Worm (Caenorhabditis elegans) whole organism, L4 larva: Measurements from ENCODE around the gene smg-7.
A peak's percentile ranks its signal among the peaks of the same experiment; 100 is the strongest.

Experiments
- F26F4.8 ChIP-seq: fragments of 200-800 bp; sonication (Bioruptor generic); conservative IDR thresholded peaks from 2 replicates; pipeline ENCODE4 v1.3.6; 2022; ENCODE audit warnings: missing genetic modification characterization, missing compliant biosample characterization
- F44E2.7 ChIP-seq: fragments of 200-800 bp; sonication (Bioruptor generic); IDR thresholded peaks from 2 replicates; pipeline ENCODE4 v2.1.2; 2022; ENCODE audit warnings: missing genetic modification characterization, missing compliant biosample characterization
- F49E8.2 ChIP-seq: sonication (generic microtip); optimal IDR thresholded peaks from 2 replicates; lab custom pipeline; 2016; ENCODE audit warnings: missing compliant biosample characterization, mild to moderate bottlenecking, missing genetic modification characterization, borderline replicate concordance
- T20F7.1 ChIP-seq: fragments of 200-800 bp; sonication (Bioruptor generic); optimal IDR thresholded peaks from 2 replicates; lab custom pipeline; 2018; ENCODE audit warnings: mild to moderate bottlenecking, missing genetic modification characterization, missing compliant biosample characterization
- T26A8.4 ChIP-seq: fragments of 200-800 bp; sonication (Bioruptor generic); IDR thresholded peaks from 2 replicates; pipeline ENCODE4 v1.3.6; 2022; ENCODE audit warnings: missing genetic modification characterization, missing compliant biosample characterization
- Y105C5A.15 ChIP-seq: fragments of 200-800 bp; sonication (Bioruptor generic); IDR thresholded peaks from 2 replicates; pipeline ENCODE4 v1.3.6; 2022; ENCODE audit warnings: missing genetic modification characterization, missing compliant biosample characterization
- Y5F2A.4 ChIP-seq: fragments of 200-800 bp; sonication (Bioruptor generic); optimal IDR thresholded peaks from 2 replicates; lab custom pipeline; 2018; ENCODE audit warnings: mild to moderate bottlenecking, missing genetic modification characterization, missing compliant biosample characterization
- ZK337.2 ChIP-seq: fragments of 200-800 bp; sonication (Bioruptor generic); IDR thresholded peaks from 2 replicates; pipeline ENCODE4 v1.3.6; 2022; ENCODE audit warnings: missing genetic modification reagents, missing genetic modification characterization, missing compliant biosample characterization
- ZK546.5 ChIP-seq, 2 experiments: sonication (generic microtip); optimal IDR thresholded peaks; 2 replicates each; lab custom pipeline; 2017; ENCODE audit warnings: missing biosample characterization in 2 of 2, missing genetic modification characterization in 2 of 2
- aha-1 ChIP-seq: fragments of 150-350 bp; peaks from one replicate; lab custom pipeline; 2014; ENCODE audit warnings: missing biosample characterization, missing genetic modification characterization
- ama-1 ChIP-seq: fragments of 150-350 bp; optimal IDR thresholded peaks from 2 replicates; lab custom pipeline; 2014; ENCODE audit warnings: inconsistent platforms, mixed read lengths
- arid-1 ChIP-seq: fragments of 200-800 bp; sonication (Bioruptor generic); conservative IDR thresholded peaks from 2 replicates; pipeline ENCODE4 v1.3.6; 2022; ENCODE audit warnings: missing genetic modification reagents, missing genetic modification characterization, missing compliant biosample characterization
- ceh-20 ChIP-seq: fragments of 200-800 bp; sonication (Bioruptor generic); IDR thresholded peaks from 2 replicates; pipeline ENCODE4 v1.3.6; 2022; ENCODE audit warnings: missing genetic modification reagents, missing genetic modification characterization, missing compliant biosample characterization
- ceh-32 ChIP-seq: sonication (generic microtip); optimal IDR thresholded peaks from 2 replicates; lab custom pipeline; 2016; ENCODE audit warnings: mild to moderate bottlenecking, missing genetic modification characterization, missing compliant biosample characterization; ENCODE audit not compliant: poor library complexity
- ceh-62 ChIP-seq: sonication (generic microtip); optimal IDR thresholded peaks from 2 replicates; lab custom pipeline; 2017; ENCODE audit warnings: missing biosample characterization, missing genetic modification characterization
- ceh-82 ChIP-seq: sonication (generic microtip); optimal IDR thresholded peaks from 2 replicates; lab custom pipeline; 2017; ENCODE audit warnings: missing biosample characterization, missing genetic modification characterization
- daf-12 ChIP-seq: fragments of 150-350 bp; optimal IDR thresholded peaks from 2 replicates; lab custom pipeline; 2014; ENCODE audit warnings: missing biosample characterization, missing genetic modification reagents, missing genetic modification characterization
- daf-16 ChIP-seq, 3 experiments: sonication (generic microtip); optimal IDR thresholded peaks; 2 replicates each; lab custom pipeline; 2016 to 2017; ENCODE audit warnings: missing genetic modification characterization in 3 of 3, missing genetic modification reagents in 3 of 3, mild to moderate bottlenecking in 2 of 3, missing compliant biosample characterization in 2 of 3, missing biosample characterization in 1 of 3, moderate library complexity in 1 of 3
- daf-19 ChIP-seq: fragments of 200-800 bp; sonication (Bioruptor generic); conservative IDR thresholded peaks from 2 replicates; pipeline ENCODE4 v1.3.6; 2022; ENCODE audit warnings: missing genetic modification characterization, missing compliant biosample characterization
- daf-8 ChIP-seq: fragments of 200-800 bp; sonication (Bioruptor generic); IDR thresholded peaks from 2 replicates; pipeline ENCODE4 v1.3.6; 2022; ENCODE audit warnings: missing genetic modification characterization, missing compliant biosample characterization
- dmd-6 ChIP-seq: fragments of 200-800 bp; sonication (Bioruptor generic); IDR thresholded peaks from 2 replicates; pipeline ENCODE4 v1.3.6; 2022; ENCODE audit warnings: missing genetic modification reagents, missing genetic modification characterization, missing compliant biosample characterization
- dmd-9 ChIP-seq: fragments of 200-800 bp; sonication (Bioruptor generic); IDR thresholded peaks from 2 replicates; pipeline ENCODE4 v1.3.6; 2022; ENCODE audit warnings: missing genetic modification reagents, missing genetic modification characterization, missing compliant biosample characterization
- fos-1 ChIP-seq: fragments of 150-350 bp; optimal IDR thresholded peaks from 2 replicates; lab custom pipeline; 2014; ENCODE audit warnings: missing biosample characterization, missing genetic modification characterization
- gei-8 ChIP-seq: fragments of 200-800 bp; sonication (Bioruptor generic); optimal IDR thresholded peaks from 2 replicates; lab custom pipeline; 2018; ENCODE audit warnings: mild to moderate bottlenecking, missing genetic modification characterization, missing compliant biosample characterization
- hif-1 ChIP-seq, 2 experiments: sonication (generic microtip); optimal IDR thresholded peaks; 2 replicates each; lab custom pipeline; 2016 to 2017; ENCODE audit warnings: missing compliant biosample characterization in 2 of 2, missing genetic modification characterization in 2 of 2, missing genetic modification reagents in 2 of 2, missing genotype in 2 of 2, mild to moderate bottlenecking in 1 of 2
- hlh-30 ChIP-seq: sonication (generic microtip); optimal IDR thresholded peaks from 2 replicates; lab custom pipeline; 2017; ENCODE audit warnings: antibody characterized with exemption, mild to moderate bottlenecking, missing genetic modification characterization, missing compliant biosample characterization; ENCODE audit not compliant: insufficient read depth
- hmg-1.1 ChIP-seq: fragments of 200-800 bp; sonication (Bioruptor generic); IDR thresholded peaks from 2 replicates; pipeline ENCODE4 v1.3.6; 2022; ENCODE audit warnings: missing genetic modification reagents, missing genetic modification characterization, missing compliant biosample characterization
- jun-1 ChIP-seq: fragments of 150-350 bp; optimal IDR thresholded peaks from 2 replicates; lab custom pipeline; 2014; ENCODE audit warnings: missing biosample characterization, missing genetic modification reagents, missing genetic modification characterization
- lim-7 ChIP-seq: fragments of 200-800 bp; sonication (Bioruptor generic); IDR thresholded peaks from 2 replicates; pipeline ENCODE4 v1.3.6; 2022; ENCODE audit warnings: missing genetic modification characterization, missing compliant biosample characterization
- lir-3 ChIP-seq: sonication (generic microtip); optimal IDR thresholded peaks from 2 replicates; lab custom pipeline; 2016; ENCODE audit warnings: mild to moderate bottlenecking, missing genetic modification characterization, missing compliant biosample characterization
- madf-9 ChIP-seq: fragments of 200-800 bp; sonication (Bioruptor generic); conservative IDR thresholded peaks from 2 replicates; pipeline ENCODE4 v1.3.6; 2022; ENCODE audit warnings: missing genetic modification reagents, missing genetic modification characterization, missing compliant biosample characterization
- mxl-3 ChIP-seq: fragments of 200-800 bp; sonication (Bioruptor generic); optimal IDR thresholded peaks from 2 replicates; lab custom pipeline; 2018; ENCODE audit warnings: mild to moderate bottlenecking, missing genetic modification characterization, missing compliant biosample characterization
- nhr-11 ChIP-seq: fragments of 150-350 bp; optimal IDR thresholded peaks from 2 replicates; lab custom pipeline; 2014; ENCODE audit warnings: missing biosample characterization, missing genetic modification characterization
- nhr-237 ChIP-seq: sonication (generic microtip); optimal IDR thresholded peaks from 2 replicates; lab custom pipeline; 2017; ENCODE audit warnings: missing biosample characterization, missing genetic modification characterization
- nhr-25 ChIP-seq: sonication (generic microtip); optimal IDR thresholded peaks from 2 replicates; lab custom pipeline; 2017; ENCODE audit warnings: missing genetic modification characterization, mild to moderate bottlenecking, missing compliant biosample characterization, antibody characterized with exemption, moderate library complexity, borderline replicate concordance; ENCODE audit not compliant: insufficient read depth
- nhr-42 ChIP-seq: fragments of 200-800 bp; sonication (Bioruptor generic); IDR thresholded peaks from 2 replicates; pipeline ENCODE4 v1.3.6; 2022; ENCODE audit warnings: missing genetic modification characterization, missing compliant biosample characterization
- nhr-77 ChIP-seq: fragments of 150-350 bp; optimal IDR thresholded peaks from 2 replicates; lab custom pipeline; 2014; ENCODE audit warnings: missing biosample characterization, missing genetic modification characterization
- php-3 ChIP-seq: fragments of 200-800 bp; sonication (Bioruptor generic); IDR thresholded peaks from 2 replicates; pipeline ENCODE4 v1.3.6; 2022; ENCODE audit warnings: missing genetic modification reagents, missing genetic modification characterization, missing compliant biosample characterization
- pqm-1 ChIP-seq: sonication (generic microtip); optimal IDR thresholded peaks from 2 replicates; lab custom pipeline; 2017; ENCODE audit warnings: missing biosample characterization, missing genetic modification characterization
- saeg-2 ChIP-seq: fragments of 200-800 bp; sonication (Bioruptor generic); IDR thresholded peaks from 2 replicates; pipeline ENCODE4 v1.3.6; 2022; ENCODE audit warnings: missing genetic modification reagents, missing genetic modification characterization, missing compliant biosample characterization
- sdz-12 ChIP-seq: fragments of 200-800 bp; sonication (Bioruptor generic); optimal IDR thresholded peaks from 2 replicates; lab custom pipeline; 2018; ENCODE audit warnings: mild to moderate bottlenecking, missing genetic modification characterization, missing compliant biosample characterization
- skn-1 ChIP-seq: fragments of 150-350 bp; optimal IDR thresholded peaks from 2 replicates; lab custom pipeline; 2014; ENCODE audit warnings: missing biosample characterization, missing genetic modification characterization
- snpc-4 ChIP-seq: fragments of 150-350 bp; optimal IDR thresholded peaks from 2 replicates; lab custom pipeline; 2014; ENCODE audit warnings: missing biosample characterization, missing genetic modification characterization
- spr-1 ChIP-seq: sonication (generic microtip); optimal IDR thresholded peaks from 2 replicates; lab custom pipeline; 2016; ENCODE audit warnings: mild to moderate bottlenecking, missing genetic modification characterization, missing compliant biosample characterization
- tag-97 ChIP-seq: fragments of 200-800 bp; sonication (Bioruptor generic); IDR thresholded peaks from 2 replicates; pipeline ENCODE4 v1.3.6; 2022; ENCODE audit warnings: missing genetic modification characterization, missing compliant biosample characterization
- unc-39 ChIP-seq: sonication (generic microtip); optimal IDR thresholded peaks from 2 replicates; lab custom pipeline; 2017; ENCODE audit warnings: missing biosample characterization, missing genetic modification characterization
- zag-1 ChIP-seq: fragments of 150-350 bp; optimal IDR thresholded peaks from 2 replicates; lab custom pipeline; 2014; ENCODE audit warnings: missing biosample characterization, missing genetic modification characterization
- zfp-2 ChIP-seq: sonication (generic microtip); optimal IDR thresholded peaks from 2 replicates; lab custom pipeline; 2016; ENCODE audit warnings: mild to moderate bottlenecking, missing genetic modification characterization, missing compliant biosample characterization
- zip-11 ChIP-seq: fragments of 200-800 bp; sonication (Bioruptor generic); IDR thresholded peaks from 2 replicates; pipeline ENCODE4 v1.3.6; 2022; ENCODE audit warnings: missing genetic modification characterization, missing compliant biosample characterization
- ztf-11 ChIP-seq: fragments of 150-350 bp; optimal IDR thresholded peaks from 2 replicates; lab custom pipeline; 2014; ENCODE audit warnings: missing biosample characterization, missing genetic modification characterization

The smg-7 gene

ce11 chrIV:6790438-6791124, 48.3 kb upstream of the smg-7 start, which contains the start of the genes C17H12.2 and vha-8 (continued):
- TF ChIP-seq nhr-77 (tag; lab: Kevin White, UChicago) (peak; percentile 93), ceh-32 (tag; lab: Kevin White, UChicago) (no peak), aha-1 (peak; percentile 97), daf-12 (tag; lab: Kevin White, UChicago) (no peak), gei-8 (GFP tag; lab: Kevin White, UChicago) (no peak), hif-1 (tag; optimal IDR thresholded peaks at IDR 0.05; lab: Kevin White, UChicago) (peak in 1 of 2 experiments; percentile 69), T20F7.1 (GFP tag; lab: Kevin White, UChicago) (peak; percentile 85), spr-1 (tag; lab: Kevin White, UChicago) (peak; percentile 78), jun-1 (tag; lab: Kevin White, UChicago) (peak; percentile 59), daf-19 (GFP tag; lab: Robert Waterston, UW) (no peak), nhr-237 (tag; lab: Kevin White, UChicago) (no peak), hlh-30 (tag; lab: Kevin White, UChicago) (peak; percentile 87), zip-11 (GFP tag; lab: Robert Waterston, UW) (no peak), skn-1 (tag; lab: Kevin White, UChicago) (no peak), nhr-42 (no peak), mxl-3 (peak; percentile 91), nhr-25 (peak; percentile 87), F49E8.2 (tag; lab: Kevin White, UChicago) (no peak), pqm-1 (tag; lab: Kevin White, UChicago) (peak; percentile 90), daf-16 (GFP tag; optimal IDR thresholded peaks at IDR 0.05; lab: Kevin White, UChicago) (peak in 1 of 2 experiments; percentile 47), daf-16 (tag; optimal IDR thresholded peaks at IDR 0.05; lab: Kevin White, UChicago) (peak; percentile 58), lim-7 (GFP tag; lab: Robert Waterston, UW) (no peak), zfp-2 (tag; lab: Kevin White, UChicago) (peak; percentile 54), saeg-2 (GFP tag; lab: Robert Waterston, UW) (no peak), madf-9 (GFP tag; lab: Robert Waterston, UW) (peak; percentile 47; the same call in 1 of the 2 replicates), php-3 (no peak), Y5F2A.4 (no peak), fos-1 (tag; lab: Kevin White, UChicago) (peak; percentile 2), dmd-9 (0 out of 2 replicates have a peak, but pooled peaks have one; percentile 63), F26F4.8 (GFP tag; lab: Robert Waterston, UW) (no peak), daf-8 (GFP tag; lab: Robert Waterston, UW) (no peak), nhr-11 (tag; lab: Kevin White, UChicago) (peak; percentile 95), arid-1 (GFP tag; lab: Robert Waterston, UW) (0 out of 2 replicates have a peak, but pooled peaks have one; percentile 25), ZK337.2 (GFP tag; lab: Robert Waterston, UW) (no peak; the same call in 1 of the 2 replicates), snpc-4 (tag; lab: Kevin White, UChicago) (peak; percentile 53), ZK546.5 (tag; optimal IDR thresholded peaks at IDR 0.05; lab: Kevin White, UChicago) (peak; percentile 1 to 30), lir-3 (tag; lab: Kevin White, UChicago) (no peak), F44E2.7 (GFP tag; lab: Robert Waterston, UW) (no peak), unc-39 (tag; lab: Kevin White, UChicago) (no peak), dmd-6 (GFP tag; lab: Robert Waterston, UW) (peak; percentile 88), sdz-12 (GFP tag; lab: Kevin White, UChicago) (no peak), ceh-62 (tag; lab: Kevin White, UChicago) (no peak), hmg-1.1 (GFP tag; lab: Robert Waterston, UW) (peak; percentile 89), ztf-11 (no peak), tag-97 (GFP tag; lab: Robert Waterston, UW) (no peak), Y105C5A.15 (GFP tag; lab: Robert Waterston, UW) (no peak), ceh-20 (GFP tag; lab: Robert Waterston, UW) (peak; percentile 92), ama-1 (lab: Kevin White, UChicago) (peak; percentile 89), zag-1 (no peak), T26A8.4 (GFP tag; lab: Robert Waterston, UW) (peak; percentile 79), ceh-82 (tag; lab: Kevin White, UChicago) (no peak)
